Worm (Caenorhabditis elegans) whole organism, L4 larva: ENCODE measurements around the gene Y11D7A.7.

ENCODE experiments used
- D1046.2 ChIP-seq: fragments of 200-800 bp; sonication (Bioruptor generic); IDR thresholded peaks from 2 replicates; pipeline ENCODE4 v1.3.6; 2022; ENCODE audit warnings: missing genetic modification characterization, missing compliant biosample characterization
- F37D6.2 ChIP-seq: sonication (generic microtip); optimal IDR thresholded peaks from 2 replicates; lab custom pipeline; 2016; ENCODE audit warnings: mild to moderate bottlenecking, missing genetic modification characterization, missing compliant biosample characterization
- T20F7.1 ChIP-seq: fragments of 200-800 bp; sonication (Bioruptor generic); optimal IDR thresholded peaks from 2 replicates; lab custom pipeline; 2018; ENCODE audit warnings: mild to moderate bottlenecking, missing genetic modification characterization, missing compliant biosample characterization
- T26A8.4 ChIP-seq: fragments of 200-800 bp; sonication (Bioruptor generic); IDR thresholded peaks from 2 replicates; pipeline ENCODE4 v1.3.6; 2022; ENCODE audit warnings: missing genetic modification characterization, missing compliant biosample characterization
- Y5F2A.4 ChIP-seq: fragments of 200-800 bp; sonication (Bioruptor generic); optimal IDR thresholded peaks from 2 replicates; lab custom pipeline; 2018; ENCODE audit warnings: mild to moderate bottlenecking, missing genetic modification characterization, missing compliant biosample characterization
- Y75B8A.6 ChIP-seq: fragments of 200-800 bp; sonication (Bioruptor generic); IDR thresholded peaks from 2 replicates; pipeline ENCODE4 v1.3.6; 2022; ENCODE audit warnings: missing genetic modification reagents, missing genetic modification characterization, missing compliant biosample characterization
- aha-1 ChIP-seq: fragments of 150-350 bp; peaks from one replicate; lab custom pipeline; 2014; ENCODE audit warnings: missing biosample characterization, missing genetic modification characterization
- ama-1 ChIP-seq: fragments of 150-350 bp; optimal IDR thresholded peaks from 2 replicates; lab custom pipeline; 2014; ENCODE audit warnings: inconsistent platforms, mixed read lengths
- daf-16 ChIP-seq, 3 experiments: sonication (generic microtip); optimal IDR thresholded peaks; 2 replicates each; lab custom pipeline; 2016 to 2017; ENCODE audit warnings: missing genetic modification characterization in 3 of 3, missing genetic modification reagents in 3 of 3, mild to moderate bottlenecking in 2 of 3, missing compliant biosample characterization in 2 of 3, missing biosample characterization in 1 of 3, moderate library complexity in 1 of 3
- dpl-1 ChIP-seq: fragments of 150-350 bp; optimal IDR thresholded peaks from 2 replicates; lab custom pipeline; 2014; ENCODE audit warnings: missing biosample characterization, missing genetic modification reagents, missing genetic modification characterization
- duxl-1 ChIP-seq: sonication (generic microtip); optimal IDR thresholded peaks from 2 replicates; lab custom pipeline; 2016; ENCODE audit warnings: mild to moderate bottlenecking, missing genetic modification characterization, moderate library complexity, missing compliant biosample characterization; ENCODE audit not compliant: poor library complexity
- egl-27 ChIP-seq: sonication (generic microtip); optimal IDR thresholded peaks from 3 replicates; lab custom pipeline; 2017; ENCODE audit warnings: missing biosample characterization, missing genetic modification reagents, missing genetic modification characterization
- hif-1 ChIP-seq, 2 experiments: sonication (generic microtip); optimal IDR thresholded peaks; 2 replicates each; lab custom pipeline; 2016 to 2017; ENCODE audit warnings: missing compliant biosample characterization in 2 of 2, missing genetic modification characterization in 2 of 2, missing genetic modification reagents in 2 of 2, missing genotype in 2 of 2, mild to moderate bottlenecking in 1 of 2
- hlh-30 ChIP-seq: sonication (generic microtip); optimal IDR thresholded peaks from 2 replicates; lab custom pipeline; 2017; ENCODE audit warnings: antibody characterized with exemption, mild to moderate bottlenecking, missing genetic modification characterization, missing compliant biosample characterization; ENCODE audit not compliant: insufficient read depth
- lim-7 ChIP-seq: fragments of 200-800 bp; sonication (Bioruptor generic); IDR thresholded peaks from 2 replicates; pipeline ENCODE4 v1.3.6; 2022; ENCODE audit warnings: missing genetic modification characterization, missing compliant biosample characterization
- lin-1 ChIP-seq: fragments of 200-800 bp; sonication (Bioruptor generic); IDR thresholded peaks from 2 replicates; pipeline ENCODE4 v1.3.6; 2022; ENCODE audit warnings: missing genetic modification reagents, missing genetic modification characterization, missing compliant biosample characterization
- lin-29 ChIP-seq: fragments of 200-800 bp; sonication (Bioruptor generic); IDR thresholded peaks from 2 replicates; pipeline ENCODE4 v1.3.6; 2022; ENCODE audit warnings: missing genetic modification reagents, missing genetic modification characterization, missing compliant biosample characterization
- madf-5 ChIP-seq, 2 experiments: fragments of 200-800 bp; sonication (Bioruptor generic); IDR thresholded peaks; 2 replicates each; pipeline ENCODE4 v1.3.6; 2022; ENCODE audit warnings: missing compliant biosample characterization in 2 of 2, missing genetic modification characterization in 2 of 2
- madf-9 ChIP-seq: fragments of 200-800 bp; sonication (Bioruptor generic); conservative IDR thresholded peaks from 2 replicates; pipeline ENCODE4 v1.3.6; 2022; ENCODE audit warnings: missing genetic modification reagents, missing genetic modification characterization, missing compliant biosample characterization
- mep-1 ChIP-seq: fragments of 150-350 bp; sonication (generic microtip); optimal IDR thresholded peaks from 3 replicates; lab custom pipeline; 2014; ENCODE audit warnings: missing biosample characterization, missing genetic modification characterization
- mes-2 ChIP-seq: sonication (generic microtip); optimal IDR thresholded peaks from 2 replicates; lab custom pipeline; 2016; ENCODE audit warnings: missing genotype, mild to moderate bottlenecking, missing genetic modification characterization, missing compliant biosample characterization; ENCODE audit not compliant: poor library complexity, severe bottlenecking
- mxl-3 ChIP-seq: fragments of 200-800 bp; sonication (Bioruptor generic); optimal IDR thresholded peaks from 2 replicates; lab custom pipeline; 2018; ENCODE audit warnings: mild to moderate bottlenecking, missing genetic modification characterization, missing compliant biosample characterization
- nhr-111 ChIP-seq: fragments of 200-800 bp; sonication (Bioruptor generic); optimal IDR thresholded peaks from 2 replicates; lab custom pipeline; 2018; ENCODE audit warnings: mild to moderate bottlenecking, missing genetic modification characterization, missing compliant biosample characterization
- nhr-28 ChIP-seq: fragments of 150-350 bp; optimal IDR thresholded peaks from 2 replicates; lab custom pipeline; 2014; ENCODE audit warnings: missing biosample characterization, missing genetic modification characterization
- nhr-41 ChIP-seq: fragments of 200-800 bp; sonication (Bioruptor generic); IDR thresholded peaks from 2 replicates; pipeline ENCODE4 v1.3.6; 2022; ENCODE audit warnings: missing genetic modification reagents, missing genetic modification characterization, missing compliant biosample characterization
- nhr-42 ChIP-seq: fragments of 200-800 bp; sonication (Bioruptor generic); IDR thresholded peaks from 2 replicates; pipeline ENCODE4 v1.3.6; 2022; ENCODE audit warnings: missing genetic modification characterization, missing compliant biosample characterization
- nhr-48 ChIP-seq: sonication (generic microtip); optimal IDR thresholded peaks from 2 replicates; lab custom pipeline; 2016; ENCODE audit warnings: mild to moderate bottlenecking, missing genetic modification characterization, missing compliant biosample characterization
- nhr-6 ChIP-seq: fragments of 150-350 bp; optimal IDR thresholded peaks from 2 replicates; lab custom pipeline; 2014; ENCODE audit warnings: missing biosample characterization, missing genetic modification characterization
- pha-4 ChIP-seq, 2 experiments: fragments of 150-350 bp in 1 of 2; fragments of 200-800 bp in 1 of 2; sonication (Bioruptor generic) in 1 of 2; IDR thresholded peaks in 1 of 2; optimal IDR thresholded peaks in 1 of 2; 2 replicates each; pipeline versions ENCODE4 v1.3.6 to Lab custom; 2014 to 2022; ENCODE audit warnings: missing genetic modification characterization in 2 of 2, missing genetic modification reagents in 2 of 2, missing biosample characterization in 1 of 2, missing compliant biosample characterization in 1 of 2
- rbr-2 ChIP-seq: sonication (generic microtip); optimal IDR thresholded peaks from 2 replicates; lab custom pipeline; 2016; ENCODE audit warnings: missing genotype, missing genetic modification characterization, missing compliant biosample characterization
- sdz-12 ChIP-seq: fragments of 200-800 bp; sonication (Bioruptor generic); optimal IDR thresholded peaks from 2 replicates; lab custom pipeline; 2018; ENCODE audit warnings: mild to moderate bottlenecking, missing genetic modification characterization, missing compliant biosample characterization
- set-16 ChIP-seq: fragments of 200-800 bp; sonication (Bioruptor generic); IDR thresholded peaks from 2 replicates; pipeline ENCODE4 v1.3.6; 2022; ENCODE audit warnings: missing genetic modification reagents, missing genetic modification characterization, missing compliant biosample characterization
- skn-1 ChIP-seq: fragments of 150-350 bp; optimal IDR thresholded peaks from 2 replicates; lab custom pipeline; 2014; ENCODE audit warnings: missing biosample characterization, missing genetic modification characterization
- snpc-1.2 ChIP-seq: fragments of 200-800 bp; sonication (Bioruptor generic); IDR thresholded peaks from 2 replicates; pipeline ENCODE4 v1.3.6; 2022; ENCODE audit warnings: missing genetic modification reagents, missing genetic modification characterization, missing compliant biosample characterization
- tag-97 ChIP-seq: fragments of 200-800 bp; sonication (Bioruptor generic); IDR thresholded peaks from 2 replicates; pipeline ENCODE4 v1.3.6; 2022; ENCODE audit warnings: missing genetic modification characterization, missing compliant biosample characterization
- tra-1 ChIP-seq: fragments of 200-800 bp; sonication (Bioruptor generic); IDR thresholded peaks from 2 replicates; pipeline ENCODE4 v1.3.6; 2022; ENCODE audit warnings: missing genetic modification reagents, missing genetic modification characterization, missing compliant biosample characterization
- unc-62 ChIP-seq, 3 experiments: fragments of 150-350 bp in 1 of 3; sonication (generic microtip); optimal IDR thresholded peaks in 2 of 3; peaks in 1 of 3; 1 replicate in 1 of 3; 2 replicates in 2 of 3; lab custom pipeline; 2014 to 2017; ENCODE audit warnings: missing biosample characterization in 3 of 3, missing genetic modification characterization in 3 of 3, missing genetic modification reagents in 3 of 3, missing genotype in 1 of 3
- zfp-3 ChIP-seq: fragments of 200-800 bp; sonication (Bioruptor generic); conservative IDR thresholded peaks from 2 replicates; pipeline ENCODE4 v1.3.6; 2022; ENCODE audit warnings: missing genetic modification reagents, missing genetic modification characterization, missing compliant biosample characterization
- ztf-11 ChIP-seq: fragments of 150-350 bp; optimal IDR thresholded peaks from 2 replicates; lab custom pipeline; 2014; ENCODE audit warnings: missing biosample characterization, missing genetic modification characterization

Gene Y11D7A.7

DNA sequence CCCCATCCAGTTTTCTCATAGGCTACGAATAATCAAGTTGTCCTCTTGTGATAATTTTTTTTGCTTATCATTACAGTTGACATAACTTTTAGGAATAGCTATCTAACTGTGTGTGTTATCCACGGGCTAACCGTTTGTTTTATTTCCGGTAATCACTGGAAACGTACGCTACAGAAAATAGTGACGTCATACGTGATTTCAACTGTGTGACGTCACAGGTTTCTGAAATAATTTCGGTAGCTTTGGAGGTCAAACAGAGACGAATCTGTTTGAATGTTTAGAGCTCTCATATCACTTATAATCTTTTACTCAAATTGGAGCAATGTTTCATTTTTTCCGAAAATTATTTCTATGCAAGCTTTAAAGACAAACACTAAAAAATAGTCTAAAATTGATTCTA, 7.5 kb downstream of the Y11D7A.7 start:
- TF ChIP-seq nhr-111 (GFP tag; lab: Kevin White, UChicago), result no peak
- TF ChIP-seq aha-1 (tag; lab: Kevin White, UChicago), result peak; percentile 76

DNA sequence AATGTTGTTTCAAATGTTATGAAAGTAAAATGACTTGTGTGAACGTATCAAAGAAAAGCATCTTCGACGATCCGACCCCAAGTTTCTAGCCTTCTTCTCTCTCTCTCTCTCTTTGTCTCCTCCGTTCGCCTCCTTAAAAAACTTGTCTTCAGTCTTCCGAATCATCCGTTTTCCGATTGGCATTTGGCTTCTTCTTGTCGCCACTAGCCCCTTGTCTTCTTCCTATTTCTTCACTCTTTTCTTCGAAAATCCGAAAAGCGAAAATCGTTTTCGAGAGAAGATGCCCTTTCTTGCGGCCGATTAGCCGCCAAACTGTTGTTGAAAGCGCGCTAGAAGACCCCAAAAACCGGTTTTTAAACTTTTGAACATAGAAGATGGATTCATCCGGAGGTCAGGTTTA, 9.2 kb downstream of the Y11D7A.7 start:
- TF ChIP-seq mep-1 (tag; lab: Kevin White, UChicago) (peak; percentile 9), mxl-3 (GFP tag; lab: Kevin White, UChicago) (peak; percentile 4), hif-1 (tag; optimal IDR thresholded peaks at IDR 0.05; lab: Kevin White, UChicago) (peak in 1 of 2 experiments; percentile 14), nhr-48 (peak; percentile 25), lin-1 (GFP tag; lab: Robert Waterston, UW) (no peak), ama-1 (lab: Kevin White, UChicago) (peak; percentile 93)

DNA sequence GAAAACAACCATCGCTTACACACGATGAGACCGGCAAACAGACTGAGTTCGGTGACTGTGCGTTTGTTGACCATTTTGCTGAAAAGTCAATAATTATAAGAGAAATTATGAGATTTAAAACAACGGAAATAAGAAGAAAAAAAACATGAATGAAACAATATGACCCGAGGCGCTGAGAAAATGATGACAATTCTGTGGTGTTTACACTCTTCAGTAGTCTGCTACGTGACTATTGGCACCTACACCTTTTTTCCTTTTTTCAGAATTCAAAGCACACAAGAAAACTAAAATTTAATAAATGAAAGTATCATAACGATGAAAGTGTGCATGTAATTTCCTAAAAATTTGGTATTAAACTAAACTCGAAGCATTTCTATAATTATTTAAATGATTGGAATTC, 10.4 kb downstream of the Y11D7A.7 start, which contains the start of gene Y11D7A.10:
TSS of gene Y11D7A.10 (minus strand) at position 82 of the 400 bp plus-strand sequence.
- no peak for TF ChIP-seq duxl-1
- TF ChIP-seq daf-16 (GFP tag; optimal IDR thresholded peaks at IDR 0.05; lab: Kevin White, UChicago), result no peak
- peak; percentile 55 for TF ChIP-seq daf-16 (tag; optimal IDR thresholded peaks at IDR 0.05; lab: Kevin White, UChicago)
- TF ChIP-seq hif-1 (tag; optimal IDR thresholded peaks at IDR 0.05; lab: Kevin White, UChicago), result peak; percentile 72 to 89
- TF ChIP-seq lim-7 (GFP tag; lab: Robert Waterston, UW), result no peak
- TF ChIP-seq zfp-3, result no peak
- no peak for TF ChIP-seq madf-9
- no peak for TF ChIP-seq T26A8.4 (GFP tag; lab: Robert Waterston, UW)
- TF ChIP-seq D1046.2 (GFP tag; lab: Robert Waterston, UW), result no peak
- peak; percentile 6 for TF ChIP-seq hlh-30 (tag; lab: Kevin White, UChicago)
- peak; percentile 92 for TF ChIP-seq aha-1 (tag; lab: Kevin White, UChicago)
- no peak for TF ChIP-seq tag-97 (GFP tag; lab: Robert Waterston, UW)
- no peak for TF ChIP-seq nhr-48
- TF ChIP-seq pha-4 (GFP tag; IDR thresholded peaks at IDR 0.05; lab: Robert Waterston, UW), result no peak
- TF ChIP-seq pha-4 (tag; optimal IDR thresholded peaks at IDR 0.05; lab: Kevin White, UChicago), result no peak
- TF ChIP-seq, all 104 proteins: peak for 4

DNA sequence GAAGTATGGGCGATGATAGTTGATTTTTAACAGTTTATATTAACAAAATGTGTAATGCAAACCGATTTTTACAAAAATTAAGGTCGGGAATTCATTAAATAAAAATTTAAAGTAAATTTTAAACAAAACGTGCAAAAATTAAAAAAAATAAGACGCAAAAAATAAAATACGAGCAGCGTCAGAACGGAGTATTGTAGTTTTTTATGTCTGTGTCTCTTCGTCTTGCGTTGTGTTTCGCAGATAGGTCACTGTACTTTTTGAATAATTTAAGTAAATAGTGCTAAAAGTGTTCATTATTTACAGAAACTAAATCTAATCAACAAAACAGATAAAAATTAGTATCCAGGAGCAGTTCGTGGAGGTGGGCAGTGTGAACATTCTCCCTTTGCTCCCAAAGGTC, 11.0 kb downstream of the Y11D7A.7 start:
- TF ChIP-seq dpl-1 (GFP tag; lab: Kevin White, UChicago), result peak; percentile 24
- TF ChIP-seq T20F7.1, result peak; percentile 94
- peak; percentile 10 for TF ChIP-seq mes-2 (tag; lab: Kevin White, UChicago)
- TF ChIP-seq F37D6.2 (tag; lab: Kevin White, UChicago), result no peak
- no peak for TF ChIP-seq rbr-2 (tag; lab: Kevin White, UChicago)
- TF ChIP-seq hif-1 (tag; optimal IDR thresholded peaks at IDR 0.05; lab: Kevin White, UChicago), result peak in 1 of 2 experiments; percentile 95
- TF ChIP-seq aha-1 (tag; lab: Kevin White, UChicago), result peak; percentile 83

DNA sequence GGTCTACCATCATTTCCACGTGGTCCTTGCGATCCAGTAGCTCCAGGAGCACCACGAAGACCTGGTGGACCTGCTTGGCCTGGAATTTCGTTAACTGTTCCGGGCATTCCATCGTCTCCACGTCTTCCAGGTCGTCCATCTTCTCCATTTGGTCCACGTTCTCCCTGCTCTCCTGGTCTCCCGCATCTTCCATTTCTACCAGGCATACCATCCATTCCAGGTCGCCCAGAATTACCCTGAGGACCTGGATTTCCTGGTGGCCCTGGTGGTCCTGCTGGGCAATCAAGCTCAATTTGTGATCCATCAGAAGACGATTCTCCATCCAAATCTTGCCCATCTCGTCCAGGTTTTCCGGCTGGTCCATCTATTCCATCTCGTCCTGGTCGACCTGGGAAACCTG, 11.5 kb downstream of the Y11D7A.7 start:
- no peak for TF ChIP-seq madf-5 (GFP tag; IDR thresholded peaks at IDR 0.05; lab: Robert Waterston, UW)
- TF ChIP-seq set-16, result peak; percentile 69
- TF ChIP-seq skn-1 (tag; lab: Kevin White, UChicago), result no peak
- TF ChIP-seq snpc-1.2, result peak; percentile 55; the same call in 1 of the 2 replicates
- TF ChIP-seq, all 104 proteins: peak for 2

DNA sequence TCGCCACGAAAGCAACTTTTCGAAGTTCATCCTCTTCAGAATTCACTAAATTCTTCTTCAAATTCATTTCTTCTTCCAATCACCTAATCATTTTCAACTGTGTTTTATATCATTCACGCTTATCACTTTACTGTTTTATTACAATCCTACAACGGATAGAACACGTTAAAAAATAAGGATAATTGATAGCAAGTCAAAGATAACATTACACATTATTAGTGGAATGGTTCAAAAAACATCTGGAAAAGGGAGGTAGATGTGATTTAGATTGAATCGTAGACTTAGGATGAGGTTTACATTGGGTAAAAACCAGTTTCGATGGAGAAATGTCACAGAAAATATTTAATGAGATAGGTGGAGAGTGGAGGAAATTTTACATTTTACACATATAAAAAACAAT, 12.4 kb downstream of the Y11D7A.7 start, which contains the start of gene col-120:
TSS of gene col-120 (minus strand) at position 101 of the 400 bp plus-strand sequence.
- TF ChIP-seq lin-29 (GFP tag; lab: Robert Waterston, UW), result no peak
- no peak for TF ChIP-seq zfp-3
- TF ChIP-seq nhr-28, result no peak
- TF ChIP-seq tra-1, result no peak
- no peak for TF ChIP-seq Y5F2A.4 (GFP tag; lab: Kevin White, UChicago)
- TF ChIP-seq egl-27 (tag; lab: Kevin White, UChicago), result no peak
- TF ChIP-seq mes-2 (tag; lab: Kevin White, UChicago), result no peak
- no peak for TF ChIP-seq nhr-41 (GFP tag; lab: Robert Waterston, UW)
- peak in 1 of 2 experiments; percentile 55 for TF ChIP-seq unc-62 (GFP tag; optimal IDR thresholded peaks at IDR 0.05 in 1 of 2; lab: Kevin White, UChicago)
- no peak for TF ChIP-seq unc-62 (tag; optimal IDR thresholded peaks at IDR 0.05; lab: Kevin White, UChicago)
- TF ChIP-seq nhr-6 (tag; lab: Kevin White, UChicago), result no peak
- no peak for TF ChIP-seq Y75B8A.6 (GFP tag; lab: Robert Waterston, UW)
- no peak for TF ChIP-seq ztf-11 (tag; lab: Kevin White, UChicago)
- no peak for TF ChIP-seq nhr-42
- peak; percentile 22 for TF ChIP-seq nhr-48
- TF ChIP-seq sdz-12, result no peak
